Fruit fly (Drosophila melanogaster) whole organism, embryonic: Measurements from ENCODE around the gene CG33172.

Source experiments
- Antp ChIP-seq: fragments of 200-800 bp; sonication (Bioruptor generic); optimal IDR thresholded peaks from 3 replicates; lab custom pipeline; 2016; ENCODE audit warnings: missing biosample characterization, missing genetic modification characterization
- Asciz ChIP-seq: fragments of 200-800 bp; sonication (Bioruptor generic); optimal IDR thresholded peaks from 2 replicates; lab custom pipeline; 2017; ENCODE audit warnings: missing biosample characterization, mild to moderate bottlenecking, missing genetic modification characterization, missing genetic modification reagents
- Atf3 ChIP-seq: fragments of 200-800 bp; sonication (Bioruptor generic); optimal IDR thresholded peaks from 3 replicates; lab custom pipeline; 2016; ENCODE audit warnings: missing biosample characterization, missing genetic modification characterization
- B-H2 ChIP-seq: fragments of 200-800 bp; sonication (Bioruptor generic); optimal IDR thresholded peaks from 2 replicates; lab custom pipeline; 2018; ENCODE audit warnings: missing biosample characterization, mild to moderate bottlenecking, missing genetic modification characterization
- Bteb2 ChIP-seq: fragments of 200-800 bp; sonication (Bioruptor generic); optimal IDR thresholded peaks from 2 replicates; lab custom pipeline; 2016; ENCODE audit warnings: missing biosample characterization, missing genetic modification characterization
- CG10959 ChIP-seq: fragments of 200-800 bp; sonication (Bioruptor generic); IDR thresholded peaks from 2 replicates; pipeline ENCODE4 v1.3.6; 2022; ENCODE audit warnings: missing biosample characterization, missing genetic modification characterization
- CG12104 ChIP-seq: fragments of 200-800 bp; sonication (Bioruptor generic); optimal IDR thresholded peaks from 3 replicates; lab custom pipeline; 2016; ENCODE audit warnings: missing biosample characterization, missing genetic modification characterization
- CG15696 ChIP-seq: fragments of 200-800 bp; sonication (Bioruptor generic); optimal IDR thresholded peaks from 2 replicates; lab custom pipeline; 2019; ENCODE audit warnings: missing biosample characterization, mild to moderate bottlenecking, missing genetic modification characterization, moderate library complexity
- CG17328 ChIP-seq: fragments of 200-800 bp; sonication (Bioruptor generic); IDR thresholded peaks from 2 replicates; pipeline ENCODE4 v1.3.6; 2022; ENCODE audit warnings: missing biosample characterization, missing genetic modification characterization
- CG2120 ChIP-seq: fragments of 200-800 bp; sonication (Bioruptor generic); optimal IDR thresholded peaks from 3 replicates; lab custom pipeline; 2016; ENCODE audit warnings: missing biosample characterization, missing genetic modification characterization
- CG3281 ChIP-seq: fragments of 200-800 bp; sonication (Bioruptor generic); optimal IDR thresholded peaks from 3 replicates; lab custom pipeline; 2017; ENCODE audit warnings: missing biosample characterization, mild to moderate bottlenecking, missing genetic modification characterization
- CG33213 ChIP-seq: fragments of 200-800 bp; sonication (Bioruptor generic); optimal IDR thresholded peaks from 3 replicates; lab custom pipeline; 2016; ENCODE audit warnings: missing biosample characterization, missing genetic modification characterization
- CG4707 ChIP-seq: fragments of 200-800 bp; sonication (Bioruptor generic); optimal IDR thresholded peaks from 2 replicates; lab custom pipeline; 2018; ENCODE audit warnings: missing biosample characterization, mild to moderate bottlenecking, missing genetic modification characterization, moderate library complexity
- CG6175 ChIP-seq: fragments of 200-800 bp; sonication (Bioruptor generic); IDR thresholded peaks from 3 replicates; pipeline ENCODE4 v1.3.6; 2022; ENCODE audit warnings: missing biosample characterization, missing genetic modification characterization
- CG6654 ChIP-seq: fragments of 200-800 bp; sonication (Bioruptor generic); optimal IDR thresholded peaks from 2 replicates; lab custom pipeline; 2017; ENCODE audit warnings: missing biosample characterization, mild to moderate bottlenecking, missing genetic modification characterization
- CG6791 ChIP-seq: fragments of 200-800 bp; sonication (Bioruptor generic); IDR thresholded peaks from 3 replicates; pipeline ENCODE4 v1.3.6; 2022; ENCODE audit warnings: missing biosample characterization, missing genetic modification characterization; ENCODE audit not compliant: partially characterized antibody
- CG7745 ChIP-seq: fragments of 200-800 bp; sonication (Bioruptor generic); optimal IDR thresholded peaks from 2 replicates; lab custom pipeline; 2018; ENCODE audit warnings: missing biosample characterization, mild to moderate bottlenecking, missing genetic modification characterization, moderate library complexity
- CG7786 ChIP-seq: fragments of 200-800 bp; sonication (Bioruptor generic); optimal IDR thresholded peaks from 2 replicates; lab custom pipeline; 2016; ENCODE audit warnings: missing biosample characterization, missing genetic modification characterization
- CTCF ChIP-seq: fragments of 200-800 bp; sonication (Bioruptor generic); optimal IDR thresholded peaks from 2 replicates; lab custom pipeline; 2017; ENCODE audit warnings: missing biosample characterization, mild to moderate bottlenecking, missing genetic modification characterization, moderate library complexity
- CkIIα-i1 ChIP-seq: fragments of 200-800 bp; sonication (Bioruptor generic); IDR thresholded peaks from 2 replicates; pipeline ENCODE4 v1.3.6; 2022; ENCODE audit warnings: missing biosample characterization, missing genetic modification characterization
- D19B ChIP-seq: fragments of 200-800 bp; sonication (Bioruptor generic); optimal IDR thresholded peaks from 2 replicates; lab custom pipeline; 2017; ENCODE audit warnings: missing biosample characterization, mild to moderate bottlenecking, missing genetic modification characterization
- Elba2 ChIP-seq: fragments of 200-800 bp; sonication (Bioruptor generic); optimal IDR thresholded peaks from 3 replicates; lab custom pipeline; 2016; ENCODE audit warnings: missing biosample characterization, missing genetic modification characterization
- Fer1 ChIP-seq: fragments of 200-800 bp; sonication (Bioruptor generic); optimal IDR thresholded peaks from 2 replicates; lab custom pipeline; 2017; ENCODE audit warnings: missing biosample characterization, mild to moderate bottlenecking, missing genetic modification characterization
- Fer3 ChIP-seq: fragments of 200-800 bp; sonication (Bioruptor generic); optimal IDR thresholded peaks from 2 replicates; lab custom pipeline; 2018; ENCODE audit warnings: missing biosample characterization, mild to moderate bottlenecking, missing genetic modification characterization, moderate library complexity
- HmgZ ChIP-seq: fragments of 200-800 bp; sonication (Bioruptor generic); optimal IDR thresholded peaks from 2 replicates; lab custom pipeline; 2018; ENCODE audit warnings: missing biosample characterization, mild to moderate bottlenecking, missing genetic modification characterization
- Meics ChIP-seq: fragments of 200-800 bp; sonication (Bioruptor generic); optimal IDR thresholded peaks from 2 replicates; lab custom pipeline; 2017; ENCODE audit warnings: missing biosample characterization, mild to moderate bottlenecking, missing genetic modification characterization
- al ChIP-seq: fragments of 200-800 bp; sonication (Bioruptor generic); IDR thresholded peaks from 2 replicates; pipeline ENCODE4 v1.3.6; 2022; ENCODE audit warnings: missing biosample characterization, missing genetic modification characterization
- chif ChIP-seq, 2 experiments: fragments of 200-800 bp; sonication (Bioruptor generic); optimal IDR thresholded peaks; 3 replicates each; lab custom pipeline; 2016; ENCODE audit warnings: missing biosample characterization in 2 of 2, missing genetic modification characterization in 2 of 2
- dan ChIP-seq: fragments of 200-800 bp; sonication (Bioruptor generic); IDR thresholded peaks from 2 replicates; pipeline ENCODE4 v1.3.6; 2022; ENCODE audit warnings: missing biosample characterization, missing genetic modification characterization
- dati ChIP-seq: fragments of 200-800 bp; sonication (Bioruptor generic); IDR thresholded peaks from 2 replicates; pipeline ENCODE4 v1.3.6; 2022; ENCODE audit warnings: missing biosample characterization, missing genetic modification characterization
- dmrt11E ChIP-seq: fragments of 200-800 bp; sonication (Bioruptor generic); optimal IDR thresholded peaks from 3 replicates; lab custom pipeline; 2018; ENCODE audit warnings: missing biosample characterization, mild to moderate bottlenecking, missing genetic modification characterization, moderate library complexity
- esg ChIP-seq: fragments of 200-800 bp; sonication (Bioruptor generic); conservative IDR thresholded peaks from 2 replicates; pipeline ENCODE4 v1.3.6; 2022; ENCODE audit warnings: missing biosample characterization, missing genetic modification characterization
- gcm2 ChIP-seq: fragments of 200-800 bp; sonication (Bioruptor generic); optimal IDR thresholded peaks from 2 replicates; lab custom pipeline; 2016; ENCODE audit warnings: missing biosample characterization, missing genetic modification characterization
- gfzf ChIP-seq: fragments of 200-800 bp; sonication (Bioruptor generic); optimal IDR thresholded peaks from 2 replicates; lab custom pipeline; 2016; ENCODE audit warnings: missing biosample characterization, mild to moderate bottlenecking, missing genetic modification characterization, moderate library complexity
- hb ChIP-seq: fragments of 200-800 bp; sonication (Bioruptor generic); IDR thresholded peaks from 3 replicates; pipeline ENCODE4 v1.3.6; 2022; ENCODE audit warnings: missing biosample characterization, missing genetic modification characterization; ENCODE audit not compliant: partially characterized antibody
- lbe ChIP-seq: fragments of 200-800 bp; sonication (Bioruptor generic); optimal IDR thresholded peaks from 2 replicates; lab custom pipeline; 2016; ENCODE audit warnings: missing biosample characterization, mild to moderate bottlenecking, missing genetic modification characterization
- lmd ChIP-seq: fragments of 200-800 bp; sonication (Bioruptor generic); IDR thresholded peaks from 2 replicates; pipeline ENCODE4 v1.3.6; 2022; ENCODE audit warnings: missing biosample characterization, missing genetic modification characterization
- luna ChIP-seq: fragments of 200-800 bp; sonication (Bioruptor generic); optimal IDR thresholded peaks from 2 replicates; lab custom pipeline; 2016; ENCODE audit warnings: missing biosample characterization, missing genetic modification characterization
- pfk ChIP-seq: fragments of 200-800 bp; sonication (Bioruptor generic); optimal IDR thresholded peaks from 2 replicates; lab custom pipeline; 2018; ENCODE audit warnings: missing biosample characterization, mild to moderate bottlenecking, missing genetic modification characterization, moderate library complexity
- pho ChIP-seq: fragments of 200-800 bp; sonication (Bioruptor generic); optimal IDR thresholded peaks from 2 replicates; lab custom pipeline; 2016; ENCODE audit warnings: missing biosample characterization, missing genetic modification characterization
- phol ChIP-seq: fragments of 200-800 bp; sonication (Bioruptor generic); optimal IDR thresholded peaks from 3 replicates; lab custom pipeline; 2018; ENCODE audit warnings: missing biosample characterization, mild to moderate bottlenecking, missing genetic modification characterization, moderate library complexity
- pros ChIP-seq: fragments of 200-800 bp; sonication (Bioruptor generic); optimal IDR thresholded peaks from 3 replicates; lab custom pipeline; 2019; ENCODE audit warnings: missing biosample characterization, mild to moderate bottlenecking, missing genetic modification characterization, moderate library complexity
- ranshi ChIP-seq: fragments of 200-800 bp; sonication (Bioruptor generic); IDR thresholded peaks from 2 replicates; pipeline ENCODE4 v1.3.6; 2022; ENCODE audit warnings: missing biosample characterization, missing genetic modification characterization
- repo ChIP-seq: fragments of 200-800 bp; sonication (Bioruptor generic); optimal IDR thresholded peaks from 2 replicates; lab custom pipeline; 2016; ENCODE audit warnings: missing biosample characterization, missing genetic modification characterization
- schlank ChIP-seq: fragments of 200-800 bp; sonication (Bioruptor generic); optimal IDR thresholded peaks from 2 replicates; lab custom pipeline; 2018; ENCODE audit warnings: missing biosample characterization, mild to moderate bottlenecking, missing genetic modification characterization
- scrt ChIP-seq: fragments of 200-800 bp; sonication (Bioruptor generic); optimal IDR thresholded peaks from 2 replicates; lab custom pipeline; 2018; ENCODE audit warnings: missing biosample characterization, mild to moderate bottlenecking, missing genetic modification characterization, moderate library complexity
- sd ChIP-seq: fragments of 200-800 bp; sonication (Bioruptor generic); optimal IDR thresholded peaks from 3 replicates; lab custom pipeline; 2018; ENCODE audit warnings: missing biosample characterization, mild to moderate bottlenecking, missing genetic modification characterization, moderate library complexity
- shn ChIP-seq: fragments of 200-800 bp; sonication (Bioruptor generic); optimal IDR thresholded peaks from 3 replicates; lab custom pipeline; 2016; ENCODE audit warnings: missing biosample characterization, missing genetic modification characterization
- sug ChIP-seq: fragments of 200-800 bp; optimal IDR thresholded peaks from 2 replicates; lab custom pipeline; 2019; ENCODE audit warnings: missing biosample characterization, mild to moderate bottlenecking, missing genetic modification characterization, moderate library complexity
- tup ChIP-seq: fragments of 200-800 bp; sonication (Bioruptor generic); optimal IDR thresholded peaks from 2 replicates; lab custom pipeline; 2016; ENCODE audit warnings: missing biosample characterization, mild to moderate bottlenecking, missing genetic modification characterization, moderate library complexity
- zen ChIP-seq: fragments of 200-800 bp; sonication (Bioruptor generic); optimal IDR thresholded peaks from 3 replicates; lab custom pipeline; 2018; ENCODE audit warnings: missing biosample characterization, mild to moderate bottlenecking, missing genetic modification characterization, moderate library complexity

The CG33172 gene

DNA sequence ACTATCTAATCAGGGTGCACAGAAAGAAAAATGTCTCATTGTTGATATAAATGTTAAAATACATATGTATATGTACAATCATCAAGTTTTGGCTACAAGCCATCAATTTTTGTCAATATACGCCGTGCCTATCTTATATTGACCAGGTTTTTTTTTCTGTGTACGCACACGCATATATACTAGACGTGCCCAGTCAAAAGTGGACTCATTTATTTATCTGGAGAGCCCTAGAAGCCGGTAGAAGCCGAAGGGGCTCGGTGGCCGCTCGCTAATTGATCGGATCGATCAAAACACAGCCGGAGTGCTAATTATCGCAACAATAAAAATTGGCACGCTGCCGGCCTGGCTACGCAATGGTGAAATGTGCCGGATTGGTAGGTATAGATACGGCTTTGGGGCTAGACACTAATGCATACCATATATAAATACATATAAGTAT is 29.2 kb upstream of the CG33172 start (continued):
- TF ChIP-seq lmd (GFP tag; lab: Robert Waterston, UW) (peak; percentile 71; the same call in 1 of the 2 replicates), Fer3 (tag; lab: Kevin White, UChicago) (peak; percentile 87), CG3281 (GFP tag; lab: Kevin White, UChicago) (peak; percentile 78), CG12104 (GFP tag; lab: Kevin White, UChicago) (no peak), CG7786 (GFP tag; lab: Kevin White, UChicago) (peak; percentile 66), pho (peak; percentile 69), CG17328 (GFP tag; lab: Robert Waterston, UW) (peak; percentile 70), zen (tag; lab: Kevin White, UChicago) (no peak), sug (tag; lab: Kevin White, UChicago) (peak; percentile 54), Asciz (GFP tag; lab: Kevin White, UChicago) (no peak), CkIIα-i1 (GFP tag; lab: Robert Waterston, UW) (no peak), pfk (GFP tag; lab: Kevin White, UChicago) (no peak), lbe (GFP tag; lab: Kevin White, UChicago) (peak; percentile 79), CG4707 (GFP tag; lab: Kevin White, UChicago) (peak; percentile 14), CG2120 (peak; percentile 91), CG15696 (tag; lab: Kevin White, UChicago) (no peak), tup (no peak), Atf3 (GFP tag; lab: Kevin White, UChicago) (no peak), hb (GFP tag; lab: Robert Waterston, UW) (no peak), CG6791 (GFP tag; lab: Robert Waterston, UW) (no peak), ranshi (GFP tag; lab: Robert Waterston, UW) (peak; percentile 78), CG7745 (tag; lab: Kevin White, UChicago) (no peak), dmrt11E (peak; percentile 38), pros (no peak), Antp (peak; percentile 44), CTCF (GFP tag; lab: Kevin White, UChicago) (no peak), luna (no peak), scrt (GFP tag; lab: Kevin White, UChicago) (peak; percentile 74), gcm2 (GFP tag; lab: Kevin White, UChicago) (peak; percentile 45), chif (GFP tag; optimal IDR thresholded peaks at IDR 0.05; lab: Kevin White, UChicago) (peak in 1 of 2 experiments; percentile 40), repo (GFP tag; lab: Kevin White, UChicago) (no peak), CG6654 (GFP tag; lab: Kevin White, UChicago) (no peak), shn (GFP tag; lab: Kevin White, UChicago) (no peak), CG10959 (GFP tag; lab: Robert Waterston, UW) (peak; percentile 46; the same call in 1 of the 2 replicates), phol (tag; lab: Kevin White, UChicago) (peak; percentile 52), D19B (GFP tag; lab: Kevin White, UChicago) (peak; percentile 66), sd (peak; percentile 56), Bteb2 (peak; percentile 52), Fer1 (GFP tag; lab: Kevin White, UChicago) (peak; percentile 85), al (peak; percentile 66; the same call in 1 of the 2 replicates), Meics (GFP tag; lab: Kevin White, UChicago) (peak; percentile 85), B-H2 (GFP tag; lab: Kevin White, UChicago) (peak; percentile 76), dan (GFP tag; lab: Robert Waterston, UW) (no peak), HmgZ (peak; percentile 88), gfzf (no peak), Elba2 (no peak), esg (GFP tag; lab: Robert Waterston, UW) (peak; percentile 50), CG6175 (peak; percentile 67; the same call in 2 of the 3 replicates), schlank (peak; percentile 79), CG33213 (GFP tag; lab: Kevin White, UChicago) (peak; percentile 28), dati (peak; percentile 31; the same call in 1 of the 2 replicates)
